Worm (Caenorhabditis elegans): ENCODE measurements around the gene cest-8.

DNA sequence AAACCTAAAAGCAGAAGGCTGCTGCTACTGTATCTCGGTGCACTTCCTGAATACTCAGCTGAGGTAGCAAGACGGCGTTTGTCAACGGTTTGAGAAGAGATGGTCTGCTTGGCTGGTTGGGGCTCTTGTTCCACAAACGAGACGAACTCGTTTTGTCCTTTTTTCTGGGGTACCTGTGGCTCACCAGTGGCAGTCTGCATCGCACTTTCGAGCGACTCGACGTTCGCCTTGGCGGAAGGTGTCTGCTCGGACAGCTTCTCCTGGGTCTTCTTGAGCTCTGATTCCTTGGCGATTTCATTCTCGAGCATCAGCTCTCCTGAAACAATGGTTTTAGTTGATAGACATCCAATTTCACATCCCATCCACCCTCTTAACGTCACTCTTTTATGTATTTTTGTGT, 18.0 kb upstream of the cest-8 start:
- TF ChIP-seq him-1 (tag; optimal IDR thresholded peaks at IDR 0.05) (no peak), W03F9.2 (tag; optimal IDR thresholded peaks at IDR 0.05) (no peak)
